Fruit fly (Drosophila melanogaster): ENCODE results near the gene CG9396.

CG9396 gene

dm6 chr3R:9534595-9535217 is 36.7 kb downstream of the CG9396 start:
- TF ChIP-seq CG17801 (GFP tag; optimal IDR thresholded peaks at IDR 0.05; ENCODE audit: partially characterized antibody) = no peak

dm6 chr3R:9534125-9534496 is 37.3 kb downstream of the CG9396 start:
- TF ChIP-seq CG17801 (GFP tag; optimal IDR thresholded peaks at IDR 0.05; ENCODE audit: partially characterized antibody) = peak; percentile 72

- peak; percentile 77 for TF ChIP-seq CG17801 (GFP tag; optimal IDR thresholded peaks at IDR 0.05; ENCODE audit: partially characterized antibody)
Measured at dm6 chr3R:9533181-9534124, 38.0 kb downstream of the CG9396 start.

- no peak for TF ChIP-seq CG17801 (GFP tag; optimal IDR thresholded peaks at IDR 0.05; ENCODE audit: partially characterized antibody)
Measured at dm6 chr3R:9532437-9533180, 38.8 kb downstream of the CG9396 start, which contains the start of gene by. by (minus strand) TSS chr3R:9533011.

- no peak for TF ChIP-seq CG17801 (GFP tag; optimal IDR thresholded peaks at IDR 0.05; ENCODE audit: partially characterized antibody)
Measured at dm6 chr3R:9529913-9530312, 41.5 kb downstream of the CG9396 start.

dm6 chr3R:9529387-9529897 is 42.0 kb downstream of the CG9396 start:
- no peak for TF ChIP-seq CG17801 (GFP tag; optimal IDR thresholded peaks at IDR 0.05; ENCODE audit: partially characterized antibody)

dm6 chr3R:9527907-9528842 is 43.2 kb downstream of the CG9396 start:
- peak; percentile 71 for TF ChIP-seq CG17801 (GFP tag; optimal IDR thresholded peaks at IDR 0.05; ENCODE audit: partially characterized antibody)
